Worm (Caenorhabditis elegans) whole organism, late embryonic: ENCODE measurements around the gene F43D2.7.

Source experiments
- C08G9.2 ChIP-seq: sonication (generic microtip); optimal IDR thresholded peaks from 2 replicates; lab custom pipeline; 2016; ENCODE audit warnings: mild to moderate bottlenecking, missing genetic modification characterization, moderate library complexity, missing compliant biosample characterization
- K09A11.1 ChIP-seq: sonication (generic microtip); optimal IDR thresholded peaks from 2 replicates; lab custom pipeline; 2017; ENCODE audit warnings: antibody characterized with exemption, mild to moderate bottlenecking, missing genetic modification characterization, missing compliant biosample characterization; ENCODE audit not compliant: insufficient read depth
- ceh-34 ChIP-seq: sonication (generic microtip); optimal IDR thresholded peaks from 2 replicates; lab custom pipeline; 2016; ENCODE audit warnings: mild to moderate bottlenecking, missing genetic modification characterization, missing compliant biosample characterization
- che-1 ChIP-seq: sonication (generic microtip); optimal IDR thresholded peaks from 2 replicates; lab custom pipeline; 2016; ENCODE audit warnings: mild to moderate bottlenecking, missing genetic modification characterization, missing compliant biosample characterization
- elt-2 ChIP-seq: sonication (generic microtip); optimal IDR thresholded peaks from 2 replicates; lab custom pipeline; 2016; ENCODE audit warnings: missing genetic modification reagents, missing genetic modification characterization, missing compliant biosample characterization
- nfya-1 ChIP-seq: sonication (generic microtip); optimal IDR thresholded peaks from 2 replicates; lab custom pipeline; 2017; ENCODE audit warnings: missing genetic modification characterization, mild to moderate bottlenecking, missing compliant biosample characterization, antibody characterized with exemption, moderate library complexity
- pha-2 ChIP-seq: sonication (generic microtip); optimal IDR thresholded peaks from 2 replicates; lab custom pipeline; 2017; ENCODE audit warnings: mild to moderate bottlenecking, missing genetic modification characterization, missing compliant biosample characterization
- pqm-1 ChIP-seq: sonication (generic microtip); optimal IDR thresholded peaks from 2 replicates; lab custom pipeline; 2016; ENCODE audit warnings: missing genetic modification characterization, missing compliant biosample characterization
- sdc-2 ChIP-seq: sonication (generic microtip); optimal IDR thresholded peaks from 2 replicates; lab custom pipeline; 2016; ENCODE audit warnings: missing genotype, missing genetic modification characterization, missing compliant biosample characterization
- zip-5 ChIP-seq: sonication (generic microtip); optimal IDR thresholded peaks from 2 replicates; lab custom pipeline; 2016; ENCODE audit warnings: missing genetic modification characterization, missing compliant biosample characterization

ce11 chrV:14655689-14656088 lies 15.7 kb upstream of the F43D2.7 start:
- TF ChIP-seq pqm-1 = no peak
- no peak for TF ChIP-seq nfya-1 (tag; lab: Kevin White, UChicago)
- TF ChIP-seq sdc-2 (tag; lab: Kevin White, UChicago) = no peak
- no peak for TF ChIP-seq K09A11.1 (tag; lab: Kevin White, UChicago)
- TF ChIP-seq pha-2 = no peak
- TF ChIP-seq elt-2 (tag; lab: Kevin White, UChicago) = no peak
- TF ChIP-seq zip-5 = no peak
- no peak for TF ChIP-seq C08G9.2 (tag; lab: Kevin White, UChicago)
- no peak for TF ChIP-seq che-1 (tag; lab: Kevin White, UChicago)
- no peak for TF ChIP-seq ceh-34 (tag; lab: Kevin White, UChicago)
